Worm (Caenorhabditis elegans): Measurements from ENCODE around the gene col-37.

- TF ChIP-seq F33H1.4 (GFP tag; IDR thresholded peaks at IDR 0.05): no peak
- TF ChIP-seq sea-2 (GFP tag; IDR thresholded peaks at IDR 0.05): no peak
- no peak for TF ChIP-seq athp-1 (tag; optimal IDR thresholded peaks at IDR 0.05)
- TF ChIP-seq let-607 (tag; optimal IDR thresholded peaks at IDR 0.05): no peak
- TF ChIP-seq dox-1 (GFP tag; IDR thresholded peaks at IDR 0.05): no peak
- TF ChIP-seq ekl-4 (GFP tag; IDR thresholded peaks at IDR 0.05): no peak
- no peak for TF ChIP-seq T26A5.8 (tag; optimal IDR thresholded peaks at IDR 0.05)
- TF ChIP-seq unc-62 (GFP tag; optimal IDR thresholded peaks at IDR 0.05): no peak
- TF ChIP-seq snpc-4 (GFP tag; optimal IDR thresholded peaks at IDR 0.05): no peak
- TF ChIP-seq snpc-4 (tag; optimal IDR thresholded peaks at IDR 0.05): no peak
- TF ChIP-seq hmg-1.2 (GFP tag; IDR thresholded peaks at IDR 0.05): no peak
- no peak for TF ChIP-seq egrh-3 (GFP tag; IDR thresholded peaks at IDR 0.05)
These were observed 49.9 kb downstream of the col-37 start, which contains the start of gene C13C4.8 for ce11 chrV:12117567-12118053.

Measured in whole organism, young adult.